ENCODE assay signal across 3 worm cellular contexts in the genomic region with DNA sequence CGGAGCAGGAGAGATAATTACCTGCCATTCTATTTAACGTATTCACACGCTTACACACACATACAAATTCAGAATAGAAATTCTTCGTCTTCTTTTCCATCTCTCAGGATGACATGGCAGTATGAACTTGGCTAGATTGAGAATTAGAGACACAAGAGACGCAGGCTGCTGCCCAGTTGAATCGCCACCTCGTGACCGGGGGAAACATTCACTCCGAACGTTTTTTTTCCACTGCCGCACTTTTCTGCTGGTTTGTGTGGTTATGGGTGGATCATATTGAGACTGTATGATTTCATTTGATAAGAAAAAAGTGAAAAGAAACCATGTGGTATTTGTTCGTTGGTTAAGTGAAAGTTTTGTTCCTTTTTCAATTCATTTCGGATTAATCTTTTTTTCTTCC.
A peak's percentile ranks its signal among the peaks of the same experiment; 100 is the strongest.
TF ChIP-seq lines count a peak whose summit lies in the region.

No protein-coding gene starts in this region.

TF ChIP-seq in whole organism, L1 larva, 84 proteins besides CTCF, POLR2A, EP300 and RAD21 (continued from another document):
- no peak for TF ChIP-seq grh-1 (GFP tag; IDR thresholded peaks at IDR 0.05; lab: Robert Waterston, UW)
- TF ChIP-seq hlh-17 (GFP tag; optimal IDR thresholded peaks at IDR 0.05; lab: Kevin White, UChicago; ENCODE audit: borderline replicate concordance): no peak
- TF ChIP-seq nhr-237 (tag; optimal IDR thresholded peaks at IDR 0.05; lab: Kevin White, UChicago): no peak
- peak; percentile 55 for TF ChIP-seq vab-15 (tag; optimal IDR thresholded peaks at IDR 0.05; lab: Kevin White, UChicago)
- TF ChIP-seq nhr-28 (tag; optimal IDR thresholded peaks at IDR 0.05; lab: Kevin White, UChicago): no peak
- TF ChIP-seq ceh-90 (tag; optimal IDR thresholded peaks at IDR 0.05; lab: Kevin White, UChicago): no peak
- TF ChIP-seq irx-1 (tag; optimal IDR thresholded peaks at IDR 0.05; lab: Kevin White, UChicago): peak; percentile 6
- TF ChIP-seq unc-86 (tag; optimal IDR thresholded peaks at IDR 0.05; lab: Kevin White, UChicago): no peak
- TF ChIP-seq fkh-10 (GFP tag; optimal IDR thresholded peaks at IDR 0.05; lab: Kevin White, UChicago): no peak
- TF ChIP-seq sox-4 (tag; optimal IDR thresholded peaks at IDR 0.05; lab: Kevin White, UChicago): no peak
- no peak for TF ChIP-seq egl-27 (tag; optimal IDR thresholded peaks at IDR 0.05; lab: Kevin White, UChicago)
- peak; percentile 91 for TF ChIP-seq lin-14 (GFP tag; optimal IDR thresholded peaks at IDR 0.05; lab: Kevin White, UChicago)
- TF ChIP-seq mab-9 (GFP tag; IDR thresholded peaks at IDR 0.05; lab: Robert Waterston, UW): no peak
- TF ChIP-seq ceh-88 (GFP tag; IDR thresholded peaks at IDR 0.05; lab: Robert Waterston, UW): no peak
- TF ChIP-seq dpl-1 (GFP tag; optimal IDR thresholded peaks at IDR 0.05; lab: Kevin White, UChicago): peak; percentile 12 to 50 (median 40)
- TF ChIP-seq C34B4.2 (tag; optimal IDR thresholded peaks at IDR 0.05; lab: Kevin White, UChicago): no peak
- TF ChIP-seq Y116A8C.19 (tag; optimal IDR thresholded peaks at IDR 0.05; lab: Kevin White, UChicago; ENCODE audit: borderline replicate concordance): no peak
- no peak for TF ChIP-seq nhr-76 (tag; optimal IDR thresholded peaks at IDR 0.05; lab: Kevin White, UChicago)
- TF ChIP-seq aha-1 (tag; optimal IDR thresholded peaks at IDR 0.05; lab: Kevin White, UChicago): no peak
- TF ChIP-seq nhr-12 (tag; optimal IDR thresholded peaks at IDR 0.05; lab: Kevin White, UChicago): no peak
- TF ChIP-seq aly-2 (tag; optimal IDR thresholded peaks at IDR 0.05; lab: Kevin White, UChicago): no peak
- TF ChIP-seq lsy-2 (tag; optimal IDR thresholded peaks at IDR 0.05; lab: Kevin White, UChicago): peak; percentile 49 to 72
- TF ChIP-seq nhr-85 (tag; lab: Kevin White, UChicago): peak; percentile 92
- peak; percentile 81 for TF ChIP-seq nhr-20 (tag; optimal IDR thresholded peaks at IDR 0.05; lab: Kevin White, UChicago)
- peak; percentile 76 for TF ChIP-seq snu-23 (GFP tag; optimal IDR thresholded peaks at IDR 0.05; lab: Kevin White, UChicago)
- no peak for TF ChIP-seq zip-4 (GFP tag; optimal IDR thresholded peaks at IDR 0.05; lab: Kevin White, UChicago)
- no peak for TF ChIP-seq isw-1 (GFP tag; IDR thresholded peaks at IDR 0.05; lab: Robert Waterston, UW)
TF ChIP-seq in whole organism, L1 larva: peak in this region for 38.

TF ChIP-seq in whole organism, L4 larva, 104 proteins besides CTCF, POLR2A, EP300 and RAD21 (continued from another document):
- TF ChIP-seq ztf-11 (tag; optimal IDR thresholded peaks at IDR 0.05; lab: Kevin White, UChicago): no peak
- TF ChIP-seq Y5F2A.4 (GFP tag; optimal IDR thresholded peaks at IDR 0.05; lab: Kevin White, UChicago): no peak
- peak; percentile 85 for TF ChIP-seq nhr-48 (tag; optimal IDR thresholded peaks at IDR 0.05; lab: Kevin White, UChicago)
- peak; percentile 86 for TF ChIP-seq tra-1 (GFP tag; IDR thresholded peaks at IDR 0.05; lab: Robert Waterston, UW)
- TF ChIP-seq lin-29 (GFP tag; IDR thresholded peaks at IDR 0.05; lab: Robert Waterston, UW): no peak
- TF ChIP-seq T20F7.1 (GFP tag; optimal IDR thresholded peaks at IDR 0.05; lab: Kevin White, UChicago): peak; percentile 41
- TF ChIP-seq hif-1 (tag; optimal IDR thresholded peaks at IDR 0.05; lab: Kevin White, UChicago): peak in 1 of 2 experiments; percentile 61
- TF ChIP-seq dmd-6 (GFP tag; IDR thresholded peaks at IDR 0.05; lab: Robert Waterston, UW): peak; percentile 84
- TF ChIP-seq lin-38 (GFP tag; IDR thresholded peaks at IDR 0.05; lab: Robert Waterston, UW): 0 out of 2 replicates have a peak, but pooled peaks have one; percentile 18
- TF ChIP-seq spr-1 (tag; optimal IDR thresholded peaks at IDR 0.05; lab: Kevin White, UChicago): peak; percentile 44
- TF ChIP-seq lin-39 (tag; optimal IDR thresholded peaks at IDR 0.05; lab: Kevin White, UChicago): no peak
- TF ChIP-seq Y75B8A.6 (GFP tag; IDR thresholded peaks at IDR 0.05; lab: Robert Waterston, UW): no peak; the same call in 1 of the 2 replicates
- no peak for TF ChIP-seq egl-27 (tag; optimal IDR thresholded peaks at IDR 0.05; lab: Kevin White, UChicago)
- no peak for TF ChIP-seq arid-1 (GFP tag; conservative IDR thresholded peaks at IDR 0.05; lab: Robert Waterston, UW)
- peak; percentile 31 for TF ChIP-seq dpl-1 (GFP tag; optimal IDR thresholded peaks at IDR 0.05; lab: Kevin White, UChicago)
- 0 out of 2 replicates have a peak, but pooled peaks have one; percentile 4 for TF ChIP-seq vab-7 (GFP tag; IDR thresholded peaks at IDR 0.05; lab: Robert Waterston, UW)
- no peak for TF ChIP-seq nhr-76 (tag; optimal IDR thresholded peaks at IDR 0.05; lab: Kevin White, UChicago)
- no peak for TF ChIP-seq snpc-4 (tag; optimal IDR thresholded peaks at IDR 0.05; lab: Kevin White, UChicago)
- TF ChIP-seq unc-130 (GFP tag; optimal IDR thresholded peaks at IDR 0.05; lab: Kevin White, UChicago): no peak
- TF ChIP-seq lim-7 (GFP tag; IDR thresholded peaks at IDR 0.05; lab: Robert Waterston, UW): no peak
- no peak for TF ChIP-seq D1046.2 (GFP tag; IDR thresholded peaks at IDR 0.05; lab: Robert Waterston, UW)
- peak; percentile 45 for TF ChIP-seq mes-2 (tag; optimal IDR thresholded peaks at IDR 0.05; lab: Kevin White, UChicago; ENCODE audit: poor library complexity, severe bottlenecking)
- TF ChIP-seq spr-3 (GFP tag; optimal IDR thresholded peaks at IDR 0.05; lab: Kevin White, UChicago): no peak
- TF ChIP-seq nhr-10 (tag; optimal IDR thresholded peaks at IDR 0.05; lab: Kevin White, UChicago): no peak
- TF ChIP-seq zip-2 (tag; optimal IDR thresholded peaks at IDR 0.05; lab: Kevin White, UChicago): no peak
- no peak for TF ChIP-seq dmd-9 (GFP tag; IDR thresholded peaks at IDR 0.05; lab: Robert Waterston, UW)
- TF ChIP-seq F49E8.2 (tag; optimal IDR thresholded peaks at IDR 0.05; lab: Kevin White, UChicago; ENCODE audit: borderline replicate concordance): no peak
- TF ChIP-seq unc-39 (tag; optimal IDR thresholded peaks at IDR 0.05; lab: Kevin White, UChicago): no peak
- TF ChIP-seq php-3 (GFP tag; IDR thresholded peaks at IDR 0.05; lab: Robert Waterston, UW): no peak
- no peak for TF ChIP-seq aly-2 (tag; optimal IDR thresholded peaks at IDR 0.05; lab: Kevin White, UChicago)

TF ChIP-seq in whole organism, young adult, 124 proteins besides CTCF, POLR2A, EP300 and RAD21 (continued from another document):
- TF ChIP-seq K12H6.12 (tag; optimal IDR thresholded peaks at IDR 0.05; lab: Kevin White, UChicago) (peak; percentile 37), hmg-20 (GFP tag; IDR thresholded peaks at IDR 0.05; lab: Robert Waterston, UW) (no peak), Y53F4B.3 (GFP tag; IDR thresholded peaks at IDR 0.05; lab: Robert Waterston, UW) (no peak), lin-40 (tag; optimal IDR thresholded peaks at IDR 0.05; lab: Kevin White, UChicago) (peak; percentile 80), hlh-12 (tag; optimal IDR thresholded peaks at IDR 0.05; lab: Kevin White, UChicago) (no peak), hlh-26 (GFP tag; conservative IDR thresholded peaks at IDR 0.05; lab: Robert Waterston, UW) (no peak), snpc-3.4 (tag; optimal IDR thresholded peaks at IDR 0.05; lab: Kevin White, UChicago) (peak; percentile 4), lin-26 (GFP tag; IDR thresholded peaks at IDR 0.05; lab: Robert Waterston, UW) (no peak), hsf-1 (GFP tag; IDR thresholded peaks at IDR 0.05; lab: Robert Waterston, UW) (peak; percentile 27; the same call in 1 of the 2 replicates), fkh-3 (tag; optimal IDR thresholded peaks at IDR 0.05; lab: Kevin White, UChicago) (no peak), rpc-1 (optimal IDR thresholded peaks at IDR 0.05; lab: Kevin White, UChicago) (no peak), rpc-1 (tag; optimal IDR thresholded peaks at IDR 0.05; lab: Kevin White, UChicago) (no peak)
